Fruit fly (Drosophila melanogaster) S2 (cell line): ENCODE results near the gene Sfp24Bc.

Experiments used
- CG8478 ChIP-seq: fragments of >200 bp; optimal IDR thresholded peaks from 2 replicates; lab custom pipeline; 2018
- CTCF ChIP-seq, 2 experiments: fragments of >200 bp; optimal IDR thresholded peaks; 2 replicates each; lab custom pipeline; 2018

- TF ChIP-seq CTCF (optimal IDR thresholded peaks at IDR 0.05; lab: Kevin White, UChicago) (no peak), CG8478 (lab: Kevin White, UChicago) (no peak)
Measured at dm6 chr2L:3682489-3682888, 12.1 kb upstream of the Sfp24Bc start.
